Fruit fly (Drosophila melanogaster) whole organism, embryonic: ENCODE data around the gene CG18636.
"Not testable (repeated sequence)": the region's sequence is repeated elsewhere in the genome, so short reads cannot be mapped to it uniquely, and the experiment has no call there.

ENCODE experiments used
- CG17802 ChIP-seq: fragments of 200-800 bp; sonication (Bioruptor generic); optimal IDR thresholded peaks from 2 replicates; lab custom pipeline; 2018; ENCODE audit warnings: missing biosample characterization, mild to moderate bottlenecking, missing genetic modification characterization, moderate library complexity
- CG18262 ChIP-seq: fragments of 200-800 bp; optimal IDR thresholded peaks from 3 replicates; lab custom pipeline; 2019; ENCODE audit warnings: missing biosample characterization, mild to moderate bottlenecking, missing genetic modification characterization, moderate library complexity
- CG2120 ChIP-seq: fragments of 200-800 bp; sonication (Bioruptor generic); optimal IDR thresholded peaks from 3 replicates; lab custom pipeline; 2016; ENCODE audit warnings: missing biosample characterization, missing genetic modification characterization
- CG4282 ChIP-seq: fragments of 200-800 bp; sonication (Bioruptor generic); optimal IDR thresholded peaks from 2 replicates; lab custom pipeline; 2016; ENCODE audit warnings: missing biosample characterization, missing genetic modification characterization
- CG6254 ChIP-seq: fragments of 200-800 bp; sonication (Bioruptor generic); optimal IDR thresholded peaks from 3 replicates; lab custom pipeline; 2017; ENCODE audit warnings: mild to moderate bottlenecking, missing biosample characterization, missing genetic modification reagents, missing genetic modification characterization
- CG6654 ChIP-seq: fragments of 200-800 bp; sonication (Bioruptor generic); optimal IDR thresholded peaks from 2 replicates; lab custom pipeline; 2017; ENCODE audit warnings: missing biosample characterization, mild to moderate bottlenecking, missing genetic modification characterization
- Doc3 ChIP-seq: fragments of 200-800 bp; sonication (Bioruptor generic); IDR thresholded peaks from 3 replicates; pipeline ENCODE4 v1.3.6; 2022; ENCODE audit warnings: missing biosample characterization, missing genetic modification characterization; ENCODE audit not compliant: partially characterized antibody
- Ets65A ChIP-seq: fragments of 200-800 bp; sonication (Bioruptor generic); peaks from one replicate; lab custom pipeline; 2016; ENCODE audit warnings: missing biosample characterization, missing genetic modification characterization
- GATAe ChIP-seq: fragments of 200-800 bp; sonication (Bioruptor generic); conservative IDR thresholded peaks from 2 replicates; pipeline ENCODE4 v1.3.6; 2022; ENCODE audit warnings: missing biosample characterization, missing genetic modification characterization
- HLH3B ChIP-seq: fragments of 200-800 bp; sonication (Bioruptor generic); IDR thresholded peaks from 2 replicates; pipeline ENCODE4 v1.3.6; 2022; ENCODE audit warnings: missing biosample characterization, missing genetic modification characterization
- Hand ChIP-seq: fragments of 200-800 bp; sonication (Bioruptor generic); optimal IDR thresholded peaks from 2 replicates; lab custom pipeline; 2017; ENCODE audit warnings: mild to moderate bottlenecking, missing biosample characterization, missing genetic modification reagents, missing genetic modification characterization
- Oli ChIP-seq: fragments of 200-800 bp; sonication (Bioruptor generic); optimal IDR thresholded peaks from 2 replicates; lab custom pipeline; 2018; ENCODE audit warnings: missing biosample characterization, mild to moderate bottlenecking, missing genetic modification characterization, moderate library complexity
- Six4 ChIP-seq: fragments of 200-800 bp; sonication (Bioruptor generic); optimal IDR thresholded peaks from 2 replicates; lab custom pipeline; 2016; ENCODE audit warnings: missing biosample characterization, missing genetic modification characterization
- amos ChIP-seq: fragments of 200-800 bp; sonication (Bioruptor generic); IDR thresholded peaks from 2 replicates; pipeline ENCODE4 v1.3.6; 2022; ENCODE audit warnings: missing biosample characterization, missing genetic modification characterization; ENCODE audit not compliant: partially characterized antibody
- cad ChIP-seq: fragments of >200 bp; optimal IDR thresholded peaks from 2 replicates; lab custom pipeline; 2017; ENCODE audit warnings: missing biosample characterization, missing genetic modification characterization
- dm ChIP-seq: fragments of 200-800 bp; sonication (Bioruptor generic); optimal IDR thresholded peaks from 3 replicates; lab custom pipeline; 2016; ENCODE audit warnings: missing biosample characterization, missing genetic modification characterization
- gcm ChIP-seq: fragments of 200-800 bp; sonication (Bioruptor generic); optimal IDR thresholded peaks from 2 replicates; lab custom pipeline; 2019; ENCODE audit warnings: missing biosample characterization, mild to moderate bottlenecking, missing genetic modification characterization, moderate library complexity
- grau ChIP-seq: fragments of 200-800 bp; optimal IDR thresholded peaks from 3 replicates; lab custom pipeline; 2019; ENCODE audit warnings: missing biosample characterization, mild to moderate bottlenecking, missing genetic modification characterization, moderate library complexity
- jing ChIP-seq: fragments of 200-800 bp; sonication (Bioruptor generic); optimal IDR thresholded peaks from 2 replicates; lab custom pipeline; 2018; ENCODE audit warnings: missing biosample characterization, mild to moderate bottlenecking, missing genetic modification characterization
- lilli ChIP-seq: fragments of 200-800 bp; sonication (Bioruptor generic); optimal IDR thresholded peaks from 3 replicates; lab custom pipeline; 2016; ENCODE audit warnings: missing biosample characterization, missing genetic modification characterization
- lola ChIP-seq, 3 experiments: fragments of >200 bp in 2 of 3; fragments of 200-800 bp in 1 of 3; sonication (Bioruptor generic) in 1 of 3; optimal IDR thresholded peaks; 2 replicates each; lab custom pipeline; 2017 to 2019; ENCODE audit warnings: missing biosample characterization in 3 of 3, missing genetic modification characterization in 3 of 3, mild to moderate bottlenecking in 1 of 3, moderate library complexity in 1 of 3
- sens ChIP-seq: fragments of 200-800 bp; sonication (Bioruptor generic); peaks from one replicate; lab custom pipeline; 2016; ENCODE audit warnings: missing biosample characterization, missing genetic modification characterization
- sob ChIP-seq: fragments of 200-800 bp; sonication (Bioruptor generic); IDR thresholded peaks from 2 replicates; pipeline ENCODE4 v1.3.6; 2022; ENCODE audit warnings: missing biosample characterization, missing genetic modification characterization
- stwl ChIP-seq: fragments of 200-800 bp; sonication (Bioruptor generic); optimal IDR thresholded peaks from 3 replicates; lab custom pipeline; 2018; ENCODE audit warnings: missing biosample characterization, mild to moderate bottlenecking, missing genetic modification characterization, moderate library complexity
- tgo ChIP-seq: fragments of 200-800 bp; sonication (Bioruptor generic); IDR thresholded peaks from 3 replicates; pipeline ENCODE4 v1.3.6; 2022; ENCODE audit warnings: missing biosample characterization, missing genetic modification characterization
- tin ChIP-seq: fragments of 200-800 bp; sonication (Bioruptor generic); optimal IDR thresholded peaks from 3 replicates; lab custom pipeline; 2016; ENCODE audit warnings: missing biosample characterization, missing genetic modification characterization
- vnd ChIP-seq: fragments of 200-800 bp; sonication (Bioruptor generic); IDR thresholded peaks from 3 replicates; pipeline ENCODE4 v1.3.6; 2022; ENCODE audit warnings: missing biosample characterization, missing genetic modification characterization; ENCODE audit not compliant: partially characterized antibody
- wor ChIP-seq: fragments of 200-800 bp; sonication (Bioruptor generic); IDR thresholded peaks from 2 replicates; pipeline ENCODE4 v1.3.6; 2022; ENCODE audit warnings: missing biosample characterization, missing genetic modification characterization
- zfh2 ChIP-seq: fragments of 200-800 bp; sonication (Bioruptor generic); optimal IDR thresholded peaks from 2 replicates; lab custom pipeline; 2016; ENCODE audit warnings: missing biosample characterization, missing genetic modification characterization

CG18636 gene

dm6 chr2L:14745068-14745467 lies 39.3 kb downstream of the CG18636 start, which contains the start of gene CG42587 (continued):
- TF ChIP-seq wor (GFP tag; lab: Robert Waterston, UW) (no peak), tin (GFP tag; lab: Kevin White, UChicago) (no peak), tgo (peak; percentile 31; the same call in 2 of the 3 replicates), jing (GFP tag; lab: Kevin White, UChicago) (no peak), Oli (tag; lab: Kevin White, UChicago) (peak; percentile 4)

- TF ChIP-seq stwl (no peak), dm (GFP tag; lab: Kevin White, UChicago) (no peak), Six4 (GFP tag; lab: Kevin White, UChicago) (no peak)
Observed at dm6 chr2L:14744121-14744520, 40.3 kb downstream of the CG18636 start, which contains the start of gene CG42681. TSS of gene CG42681 (plus strand) at chr2L:14744421.

DNA sequence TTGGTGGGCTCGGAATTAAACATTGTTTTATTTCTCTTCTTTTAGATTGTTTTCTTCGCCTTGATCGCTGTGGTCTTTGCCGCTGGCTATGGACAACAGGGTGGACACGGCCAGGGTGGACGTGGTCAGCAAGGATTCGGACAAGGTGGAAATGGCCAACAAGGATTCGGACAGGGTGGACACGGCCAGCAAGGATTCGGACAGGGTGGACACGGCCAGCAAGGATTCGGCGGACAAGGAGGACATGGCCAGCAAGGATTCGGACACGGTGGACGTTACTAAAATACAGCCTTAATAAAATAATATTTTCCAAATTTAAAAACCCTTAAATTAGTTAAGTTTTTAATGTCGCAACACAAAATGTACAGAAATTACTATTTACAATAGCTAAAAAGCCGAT lies 41.1 kb downstream of the CG18636 start:
- no peak for TF ChIP-seq grau
- no peak for TF ChIP-seq vnd (GFP tag; lab: Robert Waterston, UW)
- TF ChIP-seq lilli (GFP tag; lab: Kevin White, UChicago), result peak; percentile 32
- peak; percentile 8 for TF ChIP-seq Ets65A (GFP tag; lab: Kevin White, UChicago)
- TF ChIP-seq CG6254, result peak; percentile 63
- peak; percentile 20 for TF ChIP-seq cad (GFP tag; lab: Kevin White, UChicago)

DNA sequence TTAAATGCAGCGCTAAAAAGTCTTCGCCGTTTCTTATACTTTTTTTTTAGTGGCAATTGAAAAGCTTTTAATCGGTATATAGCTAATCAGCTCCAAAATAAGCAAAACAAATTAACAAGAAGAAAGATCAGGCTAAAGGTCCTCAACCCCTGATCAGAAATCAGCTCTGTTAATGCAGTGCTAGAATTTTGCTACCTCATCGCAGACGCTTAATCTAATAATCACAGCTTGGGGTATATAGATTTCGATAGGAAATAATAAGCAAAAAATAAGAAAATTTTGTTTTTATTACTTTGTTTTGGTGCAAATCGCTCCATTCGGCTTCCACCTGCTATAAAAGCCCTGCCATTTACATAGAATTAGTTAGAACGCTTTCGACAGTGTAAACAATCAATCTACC lies 41.5 kb downstream of the CG18636 start, which contains the start of gene CG34166:
CG34166 (plus strand) TSS at position 301 of the 400 bp plus-strand sequence.
- TF ChIP-seq gcm (GFP tag; lab: Kevin White, UChicago); sens (GFP tag; lab: Kevin White, UChicago); amos (GFP tag; lab: Robert Waterston, UW): not testable (repeated sequence)

dm6 chr2L:14741740-14742139 lies 42.7 kb downstream of the CG18636 start, which contains the start of gene CG42586:
TSS of gene CG42586 (minus strand) at chr2L:14741840.
- TF ChIP-seq lola (GFP tag; optimal IDR thresholded peaks at IDR 0.05; lab: Kevin White, UChicago); CG4282 (GFP tag; lab: Kevin White, UChicago); Hand: not testable (repeated sequence)

- not testable (repeated sequence) for TF ChIP-seq CG2120 (GFP tag; lab: Kevin White, UChicago); Doc3 (GFP tag; lab: Robert Waterston, UW); HLH3B
Observed at dm6 chr2L:14739614-14740013, 44.8 kb downstream of the CG18636 start, which contains the start of gene CG42585. TSS of gene CG42585 (plus strand) at chr2L:14739914.

dm6 chr2L:14737669-14738068 lies 46.7 kb downstream of the CG18636 start, which contains the start of gene CG31775:
TSS of gene CG31775 (minus strand) at chr2L:14737769.
- TF ChIP-seq zfh2 (GFP tag; lab: Kevin White, UChicago); CG18262 (tag; lab: Kevin White, UChicago); sob: not testable (repeated sequence)

DNA sequence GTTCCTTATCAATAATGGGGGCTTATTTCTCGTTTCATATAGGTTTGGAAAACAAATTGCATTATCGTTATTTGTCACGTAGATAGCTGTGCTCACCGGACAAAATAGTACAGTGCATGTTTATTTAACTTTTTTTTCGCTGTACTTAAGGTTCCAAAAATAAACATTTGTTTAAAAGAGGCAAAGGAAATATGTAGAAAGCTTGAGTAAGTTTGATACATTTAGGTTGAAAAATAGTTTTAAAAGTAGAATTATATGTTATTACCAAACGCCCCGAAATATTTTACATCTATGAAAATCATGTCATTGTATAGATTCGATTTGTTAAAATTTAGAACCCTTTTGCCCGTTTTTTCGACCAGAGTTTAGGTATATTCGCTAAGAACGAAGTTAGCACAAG lies 48.9 kb downstream of the CG18636 start, which contains the start of gene CG31835:
CG31835 (plus strand) TSS at position 301 of the 400 bp plus-strand sequence.
- not testable (repeated sequence) for TF ChIP-seq GATAe (GFP tag; lab: Robert Waterston, UW); CG17802 (tag; lab: Kevin White, UChicago); CG6654 (GFP tag; lab: Kevin White, UChicago)
